Fruit fly (Drosophila melanogaster): Measurements from ENCODE around the gene CG31191.

- no peak for TF ChIP-seq tj (GFP tag; optimal IDR thresholded peaks at IDR 0.05)
- no peak for TF ChIP-seq Mnt (GFP tag; optimal IDR thresholded peaks at IDR 0.05)
- TF ChIP-seq CG7045 (GFP tag; optimal IDR thresholded peaks at IDR 0.05): no peak
- TF ChIP-seq Crg-1 (GFP tag; optimal IDR thresholded peaks at IDR 0.05): no peak
- no peak for TF ChIP-seq CG12768 (GFP tag; optimal IDR thresholded peaks at IDR 0.05)
Measured at dm6 chr3R:20872688-20873087, 72.6 kb downstream of the CG31191 start, which contains the start of gene TotC.
